Worm (Caenorhabditis elegans): ENCODE data around the gene trk-1.

The trk-1 gene

ce11 chrX:8953011-8953410 lies 2.2 kb upstream of the trk-1 start:
- no peak for TF ChIP-seq unc-62 (GFP tag; optimal IDR thresholded peaks at IDR 0.05)

DNA sequence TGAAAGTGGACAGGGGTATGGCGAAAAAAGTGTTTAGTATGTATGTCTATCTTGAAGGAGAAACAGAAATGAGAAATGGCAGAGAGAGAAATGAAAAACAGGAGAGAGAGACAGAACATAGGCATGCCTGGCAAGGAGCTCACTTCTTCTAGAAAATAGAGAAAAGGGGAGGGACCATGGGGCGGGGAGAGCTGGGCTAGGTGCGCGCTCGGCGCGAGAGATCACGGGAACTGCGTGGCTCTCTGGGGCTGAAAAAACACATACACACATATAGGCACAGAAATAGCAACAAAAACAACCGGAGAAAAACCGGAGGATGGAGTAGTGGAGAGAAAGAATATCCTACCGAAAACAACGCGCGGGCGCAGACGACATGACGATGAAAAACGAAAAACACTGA lies 1.2 kb upstream of the trk-1 start:
- TF ChIP-seq unc-62 (GFP tag; optimal IDR thresholded peaks at IDR 0.05), result no peak

DNA sequence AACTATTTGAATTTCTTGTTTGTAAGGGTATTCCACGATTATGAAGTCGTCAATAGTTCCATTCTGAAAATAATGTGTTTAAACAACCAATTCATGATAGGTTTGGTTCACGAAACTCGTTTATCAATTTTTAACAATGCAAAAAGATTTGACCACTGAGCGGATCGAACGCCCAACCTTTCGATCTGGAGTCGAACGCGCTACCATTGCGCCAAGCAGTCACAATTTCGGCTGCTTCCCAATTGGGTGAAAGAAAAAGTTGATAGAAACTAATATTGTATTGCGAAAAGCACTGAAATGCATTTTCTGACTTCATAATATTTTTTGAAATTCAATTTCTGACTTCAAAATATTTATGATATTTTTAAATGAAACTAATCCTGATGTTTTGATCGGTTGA lies 5.8 kb downstream of the trk-1 start:
- TF ChIP-seq unc-62 (GFP tag; optimal IDR thresholded peaks at IDR 0.05), result no peak

- no peak for TF ChIP-seq unc-62 (GFP tag; optimal IDR thresholded peaks at IDR 0.05)
Observed at ce11 chrX:8944078-8944477, 6.7 kb downstream of the trk-1 start.

DNA sequence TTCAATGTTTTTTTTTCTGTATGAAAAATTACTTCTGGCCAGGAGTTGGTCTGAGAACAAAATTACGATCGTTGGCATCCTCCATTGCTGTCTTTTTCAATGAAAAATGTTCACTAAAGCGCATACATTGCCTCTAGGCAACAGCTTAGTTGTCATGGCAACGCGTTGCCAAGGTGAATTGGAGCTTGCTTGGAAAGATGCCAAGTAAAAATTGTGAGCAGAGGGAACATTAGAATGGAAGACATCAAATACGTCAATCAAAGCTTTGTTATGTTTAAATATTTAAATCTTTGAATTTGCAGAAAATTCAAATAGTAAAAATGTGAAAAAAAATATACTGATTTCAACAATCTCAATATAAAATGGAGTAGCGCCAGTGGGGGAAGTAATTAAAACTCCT lies 10.7 kb downstream of the trk-1 start, which contains the start of gene dylt-2:
dylt-2 (minus strand) TSS at position 101 of the 400 bp plus-strand sequence.
- TF ChIP-seq unc-62 (GFP tag; optimal IDR thresholded peaks at IDR 0.05), result no peak

DNA sequence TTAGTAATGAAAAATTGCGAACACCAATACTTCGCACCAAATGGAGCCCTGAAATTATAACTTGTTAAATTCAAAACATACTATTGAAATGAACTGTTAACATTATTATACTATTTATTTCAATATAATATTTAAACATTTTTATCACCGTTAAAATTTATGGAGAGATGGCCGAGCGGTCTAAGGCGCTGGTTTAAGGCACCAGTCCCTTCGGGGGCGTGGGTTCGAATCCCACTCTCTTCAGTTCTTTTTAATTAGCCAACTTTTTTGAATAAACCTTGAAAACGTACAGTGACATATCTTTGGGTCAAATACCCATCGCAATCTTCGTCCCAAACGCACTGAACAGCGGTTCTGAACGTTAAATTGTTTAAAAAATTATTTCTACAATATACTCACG lies 11.4 kb downstream of the trk-1 start:
- TF ChIP-seq unc-62 (GFP tag; optimal IDR thresholded peaks at IDR 0.05), result no peak

DNA sequence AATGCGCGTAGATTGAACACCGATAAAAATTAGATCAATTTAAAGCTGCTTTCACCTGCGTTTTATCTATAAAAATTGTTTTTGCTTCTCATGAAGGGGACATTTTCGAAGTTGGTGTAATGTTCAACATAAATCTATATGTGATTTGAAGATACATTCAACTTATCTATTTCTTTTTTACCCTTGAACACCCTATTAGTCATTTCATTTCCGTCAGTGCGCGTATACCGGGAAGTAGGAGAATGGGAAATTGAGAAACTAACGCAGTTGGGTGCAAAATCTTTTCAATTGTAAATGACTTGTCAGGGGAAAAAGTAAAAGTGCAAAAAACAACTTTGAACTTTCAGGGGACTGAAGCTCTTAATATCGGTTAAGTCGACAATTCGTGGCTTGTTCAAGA lies 15.8 kb downstream of the trk-1 start:
- no peak for TF ChIP-seq unc-62 (GFP tag; optimal IDR thresholded peaks at IDR 0.05)

- no peak for TF ChIP-seq unc-62 (GFP tag; optimal IDR thresholded peaks at IDR 0.05)
Observed at ce11 chrX:8934246-8934645, 16.5 kb downstream of the trk-1 start.

ce11 chrX:8933508-8933907 lies 17.3 kb downstream of the trk-1 start:
- TF ChIP-seq unc-62 (GFP tag; optimal IDR thresholded peaks at IDR 0.05), result no peak

DNA sequence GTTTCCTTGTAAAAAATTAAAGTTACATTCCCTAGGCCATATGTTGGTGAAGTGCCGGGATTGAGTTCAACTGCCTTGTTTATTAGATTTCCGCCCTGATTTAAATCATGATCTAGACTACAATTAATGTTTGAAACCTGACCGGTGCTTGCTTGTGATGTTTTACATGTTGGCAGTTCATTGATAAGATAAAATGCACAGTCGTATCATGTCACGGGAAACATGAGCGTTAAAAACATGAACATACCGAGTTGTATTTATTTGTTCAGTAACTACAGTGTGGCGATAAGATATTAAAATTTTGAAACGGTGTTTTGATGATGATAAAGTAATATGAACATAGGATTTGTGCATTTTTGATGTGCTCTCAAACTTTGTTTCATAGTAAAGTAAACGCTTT lies 18.4 kb downstream of the trk-1 start:
- no peak for TF ChIP-seq unc-62 (GFP tag; optimal IDR thresholded peaks at IDR 0.05)

DNA sequence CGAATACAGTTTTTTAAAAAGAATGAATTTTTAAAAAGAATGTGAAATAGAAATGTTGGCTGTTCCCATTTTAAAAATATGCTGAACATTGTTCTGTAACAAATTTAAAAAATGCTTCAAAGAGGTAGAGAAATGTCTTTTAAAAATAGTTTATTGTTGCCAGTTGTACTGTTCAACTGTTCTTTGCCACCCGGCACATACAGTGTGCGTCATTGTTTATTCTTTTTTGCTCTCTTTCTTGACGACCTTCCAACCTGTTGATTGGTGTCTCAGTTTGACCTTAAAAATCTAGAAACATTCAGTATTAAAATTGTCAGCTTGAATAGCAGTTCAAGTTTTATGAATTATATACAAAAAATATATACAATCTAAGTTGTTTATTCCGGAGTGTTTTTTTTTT lies 19.1 kb downstream of the trk-1 start:
- TF ChIP-seq unc-62 (GFP tag; optimal IDR thresholded peaks at IDR 0.05), result no peak

ce11 chrX:8930879-8931278 lies 19.9 kb downstream of the trk-1 start, which contains the start of gene acs-22:
Gene acs-22, plus strand, starts transcription at chrX:8931179.
- no peak for TF ChIP-seq unc-62 (GFP tag; optimal IDR thresholded peaks at IDR 0.05)

DNA sequence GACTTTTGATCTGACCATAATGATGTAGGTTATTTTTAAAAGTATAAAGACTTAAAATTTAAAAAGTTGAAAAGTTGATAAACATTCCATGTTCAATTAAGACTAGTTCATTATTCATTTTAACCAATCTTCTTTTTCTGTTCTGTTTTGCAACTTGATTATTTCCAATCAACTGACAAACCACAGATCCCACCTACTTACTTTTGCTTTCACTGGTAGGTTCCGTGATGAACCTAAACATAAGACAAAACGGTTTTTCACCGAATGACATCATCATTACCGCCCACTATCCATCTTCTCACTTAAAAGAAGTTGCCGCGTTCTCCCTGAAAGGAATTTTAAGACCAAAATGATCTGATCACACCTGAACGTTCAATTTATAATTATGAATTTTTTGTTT lies 21.1 kb downstream of the trk-1 start:
- no peak for TF ChIP-seq unc-62 (GFP tag; optimal IDR thresholded peaks at IDR 0.05)

- TF ChIP-seq unc-62 (GFP tag; optimal IDR thresholded peaks at IDR 0.05), result no peak
Observed at ce11 chrX:8926865-8927264, 23.9 kb downstream of the trk-1 start.

ce11 chrX:8926341-8926740 lies 24.4 kb downstream of the trk-1 start:
- no peak for TF ChIP-seq unc-62 (GFP tag; optimal IDR thresholded peaks at IDR 0.05)

DNA sequence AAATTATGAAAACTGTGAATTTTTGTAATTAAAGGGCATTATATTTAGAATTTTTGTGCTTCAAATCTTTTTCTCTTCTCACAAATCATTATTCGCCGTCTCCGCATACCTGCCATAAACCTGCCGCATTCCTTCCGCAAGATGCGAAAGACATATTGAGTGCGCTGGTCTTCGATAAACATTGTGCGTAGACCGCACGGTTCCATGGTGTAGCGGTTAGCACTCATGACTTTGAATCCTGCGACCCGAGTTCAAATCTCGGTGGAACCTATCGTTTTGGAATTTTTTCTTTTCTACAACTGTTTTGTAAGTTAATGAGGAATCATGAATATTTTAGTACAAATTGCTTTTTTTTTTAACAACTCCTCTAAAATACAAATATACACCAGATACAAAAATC lies 25.3 kb downstream of the trk-1 start:
- TF ChIP-seq unc-62 (GFP tag; optimal IDR thresholded peaks at IDR 0.05), result no peak

ce11 chrX:8921221-8921620 lies 29.6 kb downstream of the trk-1 start:
- TF ChIP-seq unc-62 (GFP tag; optimal IDR thresholded peaks at IDR 0.05), result no peak

DNA sequence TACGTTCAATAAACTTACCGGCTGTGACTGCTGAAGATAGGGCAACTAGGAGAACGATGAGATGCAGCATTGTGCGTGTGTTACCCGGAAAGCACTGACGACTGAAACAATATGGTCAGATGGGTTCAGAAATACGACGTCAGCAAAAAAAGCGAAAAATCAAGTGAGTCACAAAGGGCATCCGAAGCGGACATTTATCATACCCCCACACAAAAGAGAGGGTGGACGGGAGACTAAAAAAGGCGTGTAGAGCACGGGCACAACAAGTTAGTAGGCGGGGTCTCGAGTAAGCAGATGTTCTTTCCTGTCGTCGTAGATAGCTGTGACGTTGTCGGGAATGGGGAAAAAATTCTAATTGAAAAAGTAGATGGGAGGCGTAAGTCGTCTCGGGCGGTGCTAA lies 31.5 kb downstream of the trk-1 start, which contains the start of gene nlp-14:
nlp-14 (minus strand) TSS at position 101 of the 400 bp plus-strand sequence.
- TF ChIP-seq unc-62 (GFP tag; optimal IDR thresholded peaks at IDR 0.05), result no peak

ce11 chrX:8918792-8919191 lies 32.0 kb downstream of the trk-1 start:
- no peak for TF ChIP-seq unc-62 (GFP tag; optimal IDR thresholded peaks at IDR 0.05)

All from whole organism, dauer.